Fruit fly (Drosophila melanogaster) whole organism, adult: ENCODE results near the gene miple1.

Experiments
- CG11617 ChIP-seq: fragments of 200-800 bp; sonication (Bioruptor generic); optimal IDR thresholded peaks from 2 replicates; lab custom pipeline; 2017; ENCODE audit warnings: mild to moderate bottlenecking, missing biosample characterization, missing genetic modification reagents, missing genetic modification characterization
- CG12768 ChIP-seq: fragments of 200-800 bp; sonication (Bioruptor generic); optimal IDR thresholded peaks from 2 replicates; lab custom pipeline; 2017; ENCODE audit warnings: missing biosample characterization, missing genetic modification characterization, mild to moderate bottlenecking, moderate library complexity, missing genetic modification reagents
- CG14711 ChIP-seq: fragments of 200-800 bp; sonication (Bioruptor generic); optimal IDR thresholded peaks from 2 replicates; lab custom pipeline; 2018; ENCODE audit warnings: missing biosample characterization, mild to moderate bottlenecking, missing genetic modification characterization, moderate library complexity
- CG1620 ChIP-seq: fragments of 200-800 bp; sonication (Bioruptor generic); optimal IDR thresholded peaks from 2 replicates; lab custom pipeline; 2016; ENCODE audit warnings: missing biosample characterization, missing genetic modification characterization
- CG33017 ChIP-seq: fragments of 200-800 bp; sonication (Bioruptor generic); optimal IDR thresholded peaks from 2 replicates; lab custom pipeline; 2018; ENCODE audit warnings: missing biosample characterization, mild to moderate bottlenecking, missing genetic modification characterization, moderate library complexity
- CG5204 ChIP-seq: fragments of 200-800 bp; sonication (Bioruptor generic); optimal IDR thresholded peaks from 2 replicates; lab custom pipeline; 2016; ENCODE audit warnings: missing biosample characterization, missing genetic modification characterization
- CG7045 ChIP-seq: fragments of 200-800 bp; sonication (Bioruptor generic); optimal IDR thresholded peaks from 2 replicates; lab custom pipeline; 2017; ENCODE audit warnings: missing biosample characterization, mild to moderate bottlenecking, missing genetic modification characterization
- CG7101 ChIP-seq: fragments of 200-800 bp; sonication (Bioruptor generic); optimal IDR thresholded peaks from 2 replicates; lab custom pipeline; 2018; ENCODE audit warnings: missing biosample characterization, mild to moderate bottlenecking, missing genetic modification characterization, moderate library complexity
- Clk ChIP-seq: fragments of 200-800 bp; sonication (Bioruptor generic); optimal IDR thresholded peaks from 2 replicates; lab custom pipeline; 2017; ENCODE audit warnings: missing biosample characterization, missing genetic modification characterization
- Crg-1 ChIP-seq: fragments of 200-800 bp; sonication (Bioruptor generic); optimal IDR thresholded peaks from 2 replicates; lab custom pipeline; 2016; ENCODE audit warnings: missing biosample characterization, missing genetic modification characterization
- Hr96 ChIP-seq: fragments of 200-800 bp; sonication (Bioruptor generic); optimal IDR thresholded peaks from 2 replicates; lab custom pipeline; 2016; ENCODE audit warnings: missing biosample characterization, missing genetic modification characterization
- Mnt ChIP-seq: fragments of 200-800 bp; sonication (Bioruptor generic); optimal IDR thresholded peaks from 2 replicates; lab custom pipeline; 2016; ENCODE audit warnings: missing biosample characterization, mild to moderate bottlenecking, missing genetic modification characterization
- bab1 ChIP-seq: fragments of 200-800 bp; sonication (Bioruptor generic); optimal IDR thresholded peaks from 3 replicates; lab custom pipeline; 2019; ENCODE audit warnings: missing biosample characterization, mild to moderate bottlenecking, missing genetic modification characterization, moderate library complexity
- cic ChIP-seq: fragments of 200-800 bp; sonication (Bioruptor generic); optimal IDR thresholded peaks from 2 replicates; lab custom pipeline; 2017; ENCODE audit warnings: missing biosample characterization, mild to moderate bottlenecking, missing genetic modification characterization, moderate library complexity
- cnc ChIP-seq, 2 experiments: fragments of >200 bp; optimal IDR thresholded peaks; 2 replicates each; lab custom pipeline; 2017
- kay ChIP-seq: fragments of 200-800 bp; sonication (Bioruptor generic); peaks from one replicate; lab custom pipeline; 2016; ENCODE audit warnings: missing biosample characterization, missing genetic modification characterization, borderline replicate concordance
- ovo ChIP-seq: fragments of 200-800 bp; sonication (Bioruptor generic); optimal IDR thresholded peaks from 2 replicates; lab custom pipeline; 2016; ENCODE audit warnings: missing biosample characterization, missing genetic modification characterization
- pad ChIP-seq: fragments of 200-800 bp; sonication (Bioruptor generic); optimal IDR thresholded peaks from 3 replicates; lab custom pipeline; 2017; ENCODE audit warnings: missing biosample characterization, missing genetic modification characterization, mild to moderate bottlenecking, moderate library complexity, missing genetic modification reagents
- tj ChIP-seq: fragments of 200-800 bp; sonication (Bioruptor generic); optimal IDR thresholded peaks from 3 replicates; lab custom pipeline; 2017; ENCODE audit warnings: missing biosample characterization, mild to moderate bottlenecking, missing genetic modification characterization, moderate library complexity
- toe ChIP-seq: fragments of 200-800 bp; sonication (Bioruptor generic); optimal IDR thresholded peaks from 2 replicates; lab custom pipeline; 2016; ENCODE audit warnings: missing biosample characterization, missing genetic modification characterization

The miple1 gene

dm6 chr3L:248226-248758 lies 18.8 kb upstream of the miple1 start:
- TF ChIP-seq Mnt (no peak), cic (GFP tag; lab: Kevin White, UChicago) (no peak), CG12768 (GFP tag; lab: Kevin White, UChicago) (peak; percentile 30), CG33017 (tag; lab: Kevin White, UChicago) (no peak), ovo (GFP tag; lab: Kevin White, UChicago) (no peak)

dm6 chr3L:257618-258475 lies 9.3 kb upstream of the miple1 start, which contains the start of the genes DIP2 and wac:
Gene DIP2, minus strand, starts transcription at chr3L:257954.
Gene wac, plus strand, starts transcription at chr3L:258176.
- TF ChIP-seq CG11617 (GFP tag; lab: Kevin White, UChicago) = peak; percentile 69
- TF ChIP-seq CG7101 (tag; lab: Kevin White, UChicago) = peak; percentile 64
- peak; percentile 59 for TF ChIP-seq Crg-1 (GFP tag; lab: Kevin White, UChicago)
- no peak for TF ChIP-seq kay (GFP tag; lab: Kevin White, UChicago)
- peak; percentile 10 for TF ChIP-seq CG7045
- TF ChIP-seq Hr96 (GFP tag; lab: Kevin White, UChicago) = no peak
- TF ChIP-seq bab1 (GFP tag; lab: Kevin White, UChicago) = peak; percentile 63
- peak; percentile 46 for TF ChIP-seq CG12768 (GFP tag; lab: Kevin White, UChicago)
- TF ChIP-seq ovo (GFP tag; lab: Kevin White, UChicago) = peak; percentile 43
- TF ChIP-seq Mnt = peak; percentile 54
- no peak for TF ChIP-seq Clk (GFP tag; lab: Kevin White, UChicago)
- no peak for TF ChIP-seq cic (GFP tag; lab: Kevin White, UChicago)
- peak; percentile 48 for TF ChIP-seq pad (GFP tag; lab: Kevin White, UChicago)
- peak; percentile 71 for TF ChIP-seq CG14711 (tag; lab: Kevin White, UChicago)
- TF ChIP-seq CG5204 = no peak
- no peak for TF ChIP-seq toe
- TF ChIP-seq CG1620 (GFP tag; lab: Kevin White, UChicago) = peak; percentile 68
- TF ChIP-seq cnc (optimal IDR thresholded peaks at IDR 0.05; lab: Kevin White, UChicago) = no peak
- peak; percentile 54 for TF ChIP-seq tj (GFP tag; lab: Kevin White, UChicago)
- peak; percentile 41 for TF ChIP-seq CG33017 (tag; lab: Kevin White, UChicago)

dm6 chr3L:262724-263177 lies 4.3 kb upstream of the miple1 start:
- peak; percentile 5 for TF ChIP-seq CG7101 (tag; lab: Kevin White, UChicago)
- TF ChIP-seq tj (GFP tag; lab: Kevin White, UChicago) = peak; percentile 23
- TF ChIP-seq kay (GFP tag; lab: Kevin White, UChicago) = no peak
- no peak for TF ChIP-seq cnc (optimal IDR thresholded peaks at IDR 0.05; lab: Kevin White, UChicago)
- peak; percentile 32 for TF ChIP-seq Hr96 (GFP tag; lab: Kevin White, UChicago)
- TF ChIP-seq CG11617 (GFP tag; lab: Kevin White, UChicago) = no peak
- TF ChIP-seq Mnt = peak; percentile 97
- TF ChIP-seq pad (GFP tag; lab: Kevin White, UChicago) = peak; percentile 5
- no peak for TF ChIP-seq toe
- TF ChIP-seq ovo (GFP tag; lab: Kevin White, UChicago) = peak; percentile 79
- no peak for TF ChIP-seq CG33017 (tag; lab: Kevin White, UChicago)
- no peak for TF ChIP-seq CG14711 (tag; lab: Kevin White, UChicago)
- TF ChIP-seq cic (GFP tag; lab: Kevin White, UChicago) = no peak
- no peak for TF ChIP-seq CG7045
- TF ChIP-seq CG5204 = no peak
- peak; percentile 29 for TF ChIP-seq CG1620 (GFP tag; lab: Kevin White, UChicago)
- TF ChIP-seq CG12768 (GFP tag; lab: Kevin White, UChicago) = peak; percentile 58
- no peak for TF ChIP-seq Clk (GFP tag; lab: Kevin White, UChicago)
- TF ChIP-seq bab1 (GFP tag; lab: Kevin White, UChicago) = no peak
- TF ChIP-seq Crg-1 (GFP tag; lab: Kevin White, UChicago) = no peak

dm6 chr3L:263500-264377 lies 3.4 kb upstream of the miple1 start:
- TF ChIP-seq Crg-1 (GFP tag; lab: Kevin White, UChicago) (no peak), Mnt (peak; percentile 48)

dm6 chr3L:264378-265151 lies 2.5 kb upstream of the miple1 start, which contains the start of the genes Tudor-SN and mRpL17:
Gene Tudor-SN, minus strand, starts transcription at chr3L:264380.
Gene mRpL17, plus strand, starts transcription at chr3L:264779.
- TF ChIP-seq CG1620 (GFP tag; lab: Kevin White, UChicago) = peak; percentile 63
- TF ChIP-seq tj (GFP tag; lab: Kevin White, UChicago) = peak; percentile 26
- no peak for TF ChIP-seq cic (GFP tag; lab: Kevin White, UChicago)
- TF ChIP-seq CG33017 (tag; lab: Kevin White, UChicago) = no peak
- peak; percentile 20 for TF ChIP-seq Crg-1 (GFP tag; lab: Kevin White, UChicago)
- TF ChIP-seq CG11617 (GFP tag; lab: Kevin White, UChicago) = peak; percentile 69
- TF ChIP-seq cnc (optimal IDR thresholded peaks at IDR 0.05; lab: Kevin White, UChicago) = no peak
- TF ChIP-seq bab1 (GFP tag; lab: Kevin White, UChicago) = peak; percentile 19
- TF ChIP-seq ovo (GFP tag; lab: Kevin White, UChicago) = peak; percentile 46
- no peak for TF ChIP-seq kay (GFP tag; lab: Kevin White, UChicago)
- peak; percentile 53 for TF ChIP-seq CG7101 (tag; lab: Kevin White, UChicago)
- TF ChIP-seq Hr96 (GFP tag; lab: Kevin White, UChicago) = peak; percentile 42
- no peak for TF ChIP-seq CG7045
- TF ChIP-seq Clk (GFP tag; lab: Kevin White, UChicago) = no peak
- TF ChIP-seq CG14711 (tag; lab: Kevin White, UChicago) = no peak
- TF ChIP-seq Mnt = peak; percentile 17
- TF ChIP-seq CG12768 (GFP tag; lab: Kevin White, UChicago) = no peak
- TF ChIP-seq CG5204 = no peak
- TF ChIP-seq pad (GFP tag; lab: Kevin White, UChicago) = peak; percentile 6
- TF ChIP-seq toe = peak; percentile 76
